Worm (Caenorhabditis elegans) whole organism, L1 larva: ENCODE results near the gene gly-8.

Experiments
- C04F5.9 ChIP-seq: sonication (generic microtip); optimal IDR thresholded peaks from 2 replicates; lab custom pipeline; 2016; ENCODE audit warnings: missing genetic modification characterization, missing compliant biosample characterization
- C16A3.4 ChIP-seq: fragments of 150-350 bp; optimal IDR thresholded peaks from 2 replicates; lab custom pipeline; 2014; ENCODE audit warnings: missing biosample characterization, missing genetic modification characterization
- F16B12.6 ChIP-seq: fragments of 150-350 bp; optimal IDR thresholded peaks from 2 replicates; lab custom pipeline; 2014; ENCODE audit warnings: missing biosample characterization, missing genetic modification characterization
- Y116A8C.19 ChIP-seq: sonication (generic microtip); optimal IDR thresholded peaks from 2 replicates; lab custom pipeline; 2016; ENCODE audit warnings: missing compliant biosample characterization, missing genetic modification characterization, borderline replicate concordance
- ceh-8 ChIP-seq: fragments of 200-800 bp; sonication (Bioruptor generic); optimal IDR thresholded peaks from 2 replicates; lab custom pipeline; 2018; ENCODE audit warnings: mild to moderate bottlenecking, missing genetic modification characterization, moderate library complexity, missing compliant biosample characterization
- ceh-82 ChIP-seq, 3 experiments: fragments of 150-350 bp in 1 of 3; sonication (generic microtip) in 2 of 3; optimal IDR thresholded peaks; 2 replicates each; lab custom pipeline; 2014 to 2017; ENCODE audit warnings: missing biosample characterization in 3 of 3, missing genetic modification characterization in 3 of 3
- ceh-90 ChIP-seq: sonication (generic microtip); optimal IDR thresholded peaks from 2 replicates; lab custom pipeline; 2016; ENCODE audit warnings: missing genetic modification characterization, missing compliant biosample characterization
- ces-1 ChIP-seq: fragments of 150-350 bp; optimal IDR thresholded peaks from 2 replicates; lab custom pipeline; 2014; ENCODE audit warnings: missing biosample characterization, missing genetic modification reagents, missing genetic modification characterization
- dpl-1 ChIP-seq, 3 experiments: fragments of 150-350 bp in 2 of 3; sonication (generic microtip) in 1 of 3; optimal IDR thresholded peaks; 2 replicates each; lab custom pipeline; 2014 to 2017; ENCODE audit warnings: missing biosample characterization in 3 of 3, missing genetic modification characterization in 3 of 3, missing genetic modification reagents in 3 of 3
- dsc-1 ChIP-seq: sonication (generic microtip); optimal IDR thresholded peaks from 2 replicates; lab custom pipeline; 2016; ENCODE audit warnings: mild to moderate bottlenecking, missing genetic modification characterization, missing compliant biosample characterization
- efl-1 ChIP-seq, 4 experiments: fragments of 150-350 bp; optimal IDR thresholded peaks in 3 of 4; peaks in 1 of 4; 1 replicate in 1 of 4; 2 replicates in 3 of 4; lab custom pipeline; 2014; ENCODE audit warnings: missing biosample characterization in 2 of 4, missing genetic modification characterization in 2 of 4, missing genetic modification reagents in 2 of 4
- egl-13 ChIP-seq: sonication (generic microtip); optimal IDR thresholded peaks from 2 replicates; lab custom pipeline; 2016; ENCODE audit warnings: missing genotype, missing genetic modification reagents, missing genetic modification characterization, missing compliant biosample characterization
- egl-27 ChIP-seq, 2 experiments: fragments of 150-350 bp in 1 of 2; sonication (generic microtip); optimal IDR thresholded peaks; 3 replicates each; lab custom pipeline; 2017 to 2018; ENCODE audit warnings: missing biosample characterization in 2 of 2, missing genetic modification characterization in 2 of 2, missing genetic modification reagents in 2 of 2
- elt-2 ChIP-seq: sonication (generic microtip); optimal IDR thresholded peaks from 2 replicates; lab custom pipeline; 2016; ENCODE audit warnings: missing genetic modification characterization, mild to moderate bottlenecking, inconsistent platforms, missing compliant biosample characterization, missing genetic modification reagents
- fkh-10 ChIP-seq: sonication (generic microtip); optimal IDR thresholded peaks from 2 replicates; lab custom pipeline; 2017; ENCODE audit warnings: missing biosample characterization, missing genetic modification reagents, missing genetic modification characterization
- fkh-4 ChIP-seq: sonication (generic microtip); optimal IDR thresholded peaks from 2 replicates; lab custom pipeline; 2016; ENCODE audit warnings: missing compliant biosample characterization, missing genetic modification characterization, borderline replicate concordance
- fkh-8 ChIP-seq: sonication (generic microtip); optimal IDR thresholded peaks from 2 replicates; lab custom pipeline; 2016; ENCODE audit warnings: mild to moderate bottlenecking, missing genetic modification characterization, missing compliant biosample characterization
- hlh-4 ChIP-seq: sonication (generic microtip); optimal IDR thresholded peaks from 2 replicates; lab custom pipeline; 2016; ENCODE audit warnings: mild to moderate bottlenecking, missing genetic modification characterization, missing compliant biosample characterization
- lin-13 ChIP-seq: fragments of 150-350 bp; optimal IDR thresholded peaks from 2 replicates; lab custom pipeline; 2014; ENCODE audit warnings: missing biosample characterization, missing genetic modification reagents, missing genetic modification characterization
- lin-14 ChIP-seq: fragments of 200-800 bp; sonication (Bioruptor generic); optimal IDR thresholded peaks from 2 replicates; lab custom pipeline; 2018; ENCODE audit warnings: mild to moderate bottlenecking, missing genetic modification characterization, moderate library complexity, missing compliant biosample characterization
- lin-15B ChIP-seq: fragments of 150-350 bp; sonication (generic microtip); optimal IDR thresholded peaks from 3 replicates; lab custom pipeline; 2014; ENCODE audit warnings: missing biosample characterization, missing genetic modification characterization
- lir-3 ChIP-seq: sonication (generic microtip); optimal IDR thresholded peaks from 2 replicates; lab custom pipeline; 2016; ENCODE audit warnings: mild to moderate bottlenecking, missing genetic modification characterization, moderate library complexity, missing compliant biosample characterization; ENCODE audit not compliant: poor library complexity
- lsy-2 ChIP-seq, 2 experiments: fragments of 150-350 bp; optimal IDR thresholded peaks; 2 replicates each; lab custom pipeline; 2014; ENCODE audit warnings: missing biosample characterization in 2 of 2, missing genetic modification characterization in 2 of 2
- mep-1 ChIP-seq: fragments of 150-350 bp; optimal IDR thresholded peaks from 2 replicates; lab custom pipeline; 2014; ENCODE audit warnings: missing biosample characterization, missing genetic modification characterization
- nhr-237 ChIP-seq: fragments of 150-350 bp; optimal IDR thresholded peaks from 2 replicates; lab custom pipeline; 2014; ENCODE audit warnings: missing biosample characterization, missing genetic modification characterization
- nhr-47 ChIP-seq: sonication (generic microtip); optimal IDR thresholded peaks from 2 replicates; lab custom pipeline; 2016; ENCODE audit warnings: mild to moderate bottlenecking, missing genetic modification characterization, moderate library complexity, missing compliant biosample characterization
- nhr-71 ChIP-seq: sonication (generic microtip); optimal IDR thresholded peaks from 2 replicates; lab custom pipeline; 2016; ENCODE audit warnings: mild to moderate bottlenecking, missing genetic modification characterization, moderate library complexity, missing compliant biosample characterization
- nhr-77 ChIP-seq: fragments of 150-350 bp; optimal IDR thresholded peaks from 2 replicates; lab custom pipeline; 2014; ENCODE audit warnings: missing biosample characterization, missing genetic modification characterization
- nhr-84 ChIP-seq: sonication (generic microtip); optimal IDR thresholded peaks from 2 replicates; lab custom pipeline; 2017; ENCODE audit warnings: missing biosample characterization, missing genetic modification characterization
- nhr-85 ChIP-seq: sonication (generic microtip); peaks from one replicate; lab custom pipeline; 2016; ENCODE audit warnings: missing genetic modification characterization, inconsistent platforms, missing compliant biosample characterization
- nhr-90 ChIP-seq: sonication (generic microtip); optimal IDR thresholded peaks from 2 replicates; lab custom pipeline; 2016; ENCODE audit warnings: mild to moderate bottlenecking, missing genetic modification characterization, missing compliant biosample characterization; ENCODE audit not compliant: poor library complexity
- pag-3 ChIP-seq: sonication (generic microtip); optimal IDR thresholded peaks from 2 replicates; lab custom pipeline; 2017; ENCODE audit warnings: missing genetic modification characterization, mild to moderate bottlenecking, missing compliant biosample characterization, antibody characterized with exemption, borderline replicate concordance; ENCODE audit not compliant: insufficient read depth
- pax-3 ChIP-seq: fragments of 200-800 bp; sonication (Bioruptor generic); optimal IDR thresholded peaks from 2 replicates; lab custom pipeline; 2018; ENCODE audit warnings: mild to moderate bottlenecking, missing genetic modification characterization, moderate library complexity, missing compliant biosample characterization
- pqm-1 ChIP-seq: sonication (generic microtip); optimal IDR thresholded peaks from 3 replicates; lab custom pipeline; 2017; ENCODE audit warnings: missing biosample characterization, missing genetic modification characterization
- rnt-1 ChIP-seq: sonication (generic microtip); optimal IDR thresholded peaks from 2 replicates; lab custom pipeline; 2016; ENCODE audit warnings: mild to moderate bottlenecking, missing genetic modification characterization, moderate library complexity, missing compliant biosample characterization
- snu-23 ChIP-seq: sonication (generic microtip); optimal IDR thresholded peaks from 2 replicates; lab custom pipeline; 2016; ENCODE audit warnings: missing genetic modification characterization, missing compliant biosample characterization
- sptf-1 ChIP-seq: fragments of 150-350 bp; optimal IDR thresholded peaks from 2 replicates; lab custom pipeline; 2014; ENCODE audit warnings: missing biosample characterization, missing genetic modification characterization
- swsn-7 ChIP-seq: sonication (generic microtip); optimal IDR thresholded peaks from 2 replicates; lab custom pipeline; 2016; ENCODE audit warnings: missing genetic modification characterization, missing compliant biosample characterization
- tbx-2 ChIP-seq: sonication (generic microtip); optimal IDR thresholded peaks from 2 replicates; lab custom pipeline; 2016; ENCODE audit warnings: missing genetic modification characterization, missing compliant biosample characterization
- unc-30 ChIP-seq: sonication (generic microtip); optimal IDR thresholded peaks from 2 replicates; lab custom pipeline; 2017; ENCODE audit warnings: missing biosample characterization, missing genetic modification characterization
- unc-62 ChIP-seq: fragments of 150-350 bp; optimal IDR thresholded peaks from 2 replicates; lab custom pipeline; 2014; ENCODE audit warnings: missing biosample characterization, missing genetic modification reagents, missing genetic modification characterization
- unc-98 ChIP-seq: fragments of 200-800 bp; sonication (Bioruptor generic); IDR thresholded peaks from 2 replicates; pipeline ENCODE4 v1.3.6; 2022; ENCODE audit warnings: missing genetic modification characterization, missing compliant biosample characterization
- xbp-1 ChIP-seq: sonication (generic microtip); optimal IDR thresholded peaks from 2 replicates; lab custom pipeline; 2016; ENCODE audit warnings: missing genetic modification characterization, missing compliant biosample characterization
- zag-1 ChIP-seq: fragments of 150-350 bp; optimal IDR thresholded peaks from 2 replicates; lab custom pipeline; 2014; ENCODE audit warnings: missing biosample characterization, missing genetic modification characterization

gly-8 gene

ce11 chrIII:11657185-11657817 lies 32.3 kb downstream of the gly-8 start, which contains the start of gene crh-1 (continued):
- TF ChIP-seq lsy-2 (tag; optimal IDR thresholded peaks at IDR 0.05; lab: Kevin White, UChicago) (peak; percentile 85 to 86), nhr-85 (tag; lab: Kevin White, UChicago) (peak; percentile 91), nhr-71 (tag; lab: Kevin White, UChicago) (peak; percentile 93), egl-27 (tag; optimal IDR thresholded peaks at IDR 0.05; lab: Kevin White, UChicago) (no peak), pag-3 (tag; lab: Kevin White, UChicago) (no peak), nhr-90 (tag; lab: Kevin White, UChicago) (peak; percentile 84), unc-30 (no peak), C04F5.9 (tag; lab: Kevin White, UChicago) (peak; percentile 51), nhr-84 (no peak), dpl-1 (GFP tag; optimal IDR thresholded peaks at IDR 0.05; lab: Kevin White, UChicago) (peak; percentile 75 to 79 (median 78)), fkh-4 (tag; lab: Kevin White, UChicago) (peak; percentile 66)

- TF ChIP-seq fkh-4 (tag; lab: Kevin White, UChicago) (no peak), lin-14 (GFP tag; lab: Kevin White, UChicago) (peak; percentile 58), nhr-47 (peak; percentile 21), ceh-90 (tag; lab: Kevin White, UChicago) (no peak), fkh-8 (peak; percentile 22), nhr-77 (tag; lab: Kevin White, UChicago) (no peak)
- TF ChIP-seq, all 84 proteins: peak for 3
Observed at ce11 chrIII:11659804-11660203, 34.8 kb downstream of the gly-8 start.

DNA sequence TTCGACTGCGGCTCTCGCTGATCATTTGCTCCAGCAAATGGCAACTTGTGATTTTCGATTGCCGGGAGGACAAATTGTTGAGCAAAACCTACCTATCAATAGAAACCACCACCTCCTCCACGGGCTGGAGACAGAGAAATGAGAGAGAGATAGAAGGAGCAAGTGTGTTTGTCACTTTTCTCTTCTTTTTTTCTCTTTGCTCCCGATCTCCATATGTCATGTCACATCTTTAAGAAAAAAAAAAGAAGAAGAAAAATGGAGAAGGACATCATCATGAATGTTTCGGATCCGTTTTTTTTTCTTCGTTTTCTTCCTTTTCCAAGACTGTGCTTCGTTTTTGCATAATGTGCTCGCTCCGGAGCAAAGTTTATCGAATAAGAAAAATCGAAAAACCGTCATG lies 35.7 kb downstream of the gly-8 start:
- peak; percentile 29 for TF ChIP-seq nhr-77 (tag; lab: Kevin White, UChicago)
- peak; percentile 26 for TF ChIP-seq snu-23 (GFP tag; lab: Kevin White, UChicago)
- TF ChIP-seq dsc-1 (tag; lab: Kevin White, UChicago): peak; percentile 17
- TF ChIP-seq lin-14 (GFP tag; lab: Kevin White, UChicago): peak; percentile 72
- no peak for TF ChIP-seq Y116A8C.19 (tag; lab: Kevin White, UChicago)
- peak; percentile 22 for TF ChIP-seq mep-1 (tag; lab: Kevin White, UChicago)
- peak; percentile 20 for TF ChIP-seq fkh-10 (GFP tag; lab: Kevin White, UChicago)
- TF ChIP-seq nhr-237 (tag; lab: Kevin White, UChicago): no peak
- no peak for TF ChIP-seq lir-3 (tag; lab: Kevin White, UChicago)
- peak in 1 of 2 experiments; percentile 34 for TF ChIP-seq lsy-2 (tag; optimal IDR thresholded peaks at IDR 0.05; lab: Kevin White, UChicago)
- peak in 1 of 2 experiments; percentile 2 for TF ChIP-seq efl-1 (optimal IDR thresholded peaks at IDR 0.05; lab: Kevin White, UChicago)
- no peak for TF ChIP-seq efl-1 (GFP tag; optimal IDR thresholded peaks at IDR 0.05 in 1 of 2; lab: Kevin White, UChicago)
- TF ChIP-seq, all 84 proteins: peak for 8

DNA sequence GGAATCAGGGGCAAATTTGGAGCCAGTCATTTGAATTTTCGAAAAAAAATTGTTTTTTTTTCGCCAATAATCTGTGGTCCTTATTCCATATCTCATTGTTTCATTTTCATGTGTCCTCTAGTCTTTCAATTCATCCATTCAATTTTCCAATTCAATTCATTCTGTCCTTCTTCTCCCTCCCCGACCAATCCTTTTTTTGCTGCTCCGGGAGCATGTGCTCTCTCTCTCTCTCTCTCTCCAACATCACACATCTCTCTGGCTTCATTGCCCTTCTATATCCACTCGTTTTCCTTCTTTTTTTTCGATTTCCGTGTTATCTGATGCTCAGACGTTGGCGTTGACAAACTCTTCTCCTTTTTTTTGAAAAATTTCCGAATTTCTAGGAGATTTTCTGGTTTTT lies 38.4 kb downstream of the gly-8 start:
- TF ChIP-seq F16B12.6 (tag; lab: Kevin White, UChicago): no peak
- TF ChIP-seq hlh-4: no peak
- TF ChIP-seq egl-13 (tag; lab: Kevin White, UChicago): peak; percentile 3
- TF ChIP-seq zag-1 (tag; lab: Kevin White, UChicago): no peak
- no peak for TF ChIP-seq pax-3 (tag; lab: Kevin White, UChicago)
- no peak for TF ChIP-seq unc-98 (GFP tag; lab: Robert Waterston, UW)
- no peak for TF ChIP-seq ceh-90 (tag; lab: Kevin White, UChicago)
- TF ChIP-seq ces-1: no peak
- TF ChIP-seq ceh-8 (GFP tag; lab: Kevin White, UChicago): no peak
- TF ChIP-seq lsy-2 (tag; optimal IDR thresholded peaks at IDR 0.05; lab: Kevin White, UChicago): peak in 1 of 2 experiments; percentile 9
- TF ChIP-seq unc-62 (GFP tag; lab: Kevin White, UChicago): no peak
- no peak for TF ChIP-seq xbp-1 (tag; lab: Kevin White, UChicago)
- TF ChIP-seq C16A3.4 (tag; lab: Kevin White, UChicago): no peak
- no peak for TF ChIP-seq elt-2 (tag; lab: Kevin White, UChicago)
- no peak for TF ChIP-seq sptf-1 (tag; lab: Kevin White, UChicago)
- no peak for TF ChIP-seq lin-15B (tag; lab: Kevin White, UChicago)
- TF ChIP-seq swsn-7 (tag; lab: Kevin White, UChicago): peak; percentile 22
- TF ChIP-seq tbx-2 (tag; lab: Kevin White, UChicago): peak; percentile 34
- TF ChIP-seq lin-13 (GFP tag; lab: Kevin White, UChicago): no peak
- TF ChIP-seq rnt-1 (tag; lab: Kevin White, UChicago): no peak
- peak; percentile 37 for TF ChIP-seq fkh-8
- TF ChIP-seq snu-23 (GFP tag; lab: Kevin White, UChicago): peak; percentile 29
- peak; percentile 30 for TF ChIP-seq nhr-47
- TF ChIP-seq pqm-1 (tag; lab: Kevin White, UChicago): no peak
- TF ChIP-seq ceh-82 (tag; optimal IDR thresholded peaks at IDR 0.05; lab: Kevin White, UChicago): peak in 1 of 3 experiments; percentile 32
